Worm (Caenorhabditis elegans) whole organism, midembryonic: Measurements from ENCODE around the gene ptp-3.

Source experiments
- T22C8.4 ChIP-seq: fragments of 200-800 bp; sonication (Bioruptor generic); IDR thresholded peaks from 2 replicates; pipeline ENCODE4 v1.3.6; 2022; ENCODE audit warnings: missing genetic modification characterization, missing compliant biosample characterization
- cog-1 ChIP-seq: sonication (generic microtip); optimal IDR thresholded peaks from 2 replicates; lab custom pipeline; 2016; ENCODE audit warnings: missing genetic modification characterization, missing compliant biosample characterization
- flt-1 ChIP-seq: fragments of 200-800 bp; sonication (Bioruptor generic); IDR thresholded peaks from 2 replicates; pipeline ENCODE4 v1.3.6; 2022; ENCODE audit warnings: missing genetic modification characterization, missing compliant biosample characterization
- klf-2 ChIP-seq: fragments of 200-800 bp; sonication (Bioruptor generic); conservative IDR thresholded peaks from 2 replicates; pipeline ENCODE4 v1.3.6; 2022; ENCODE audit warnings: missing genetic modification reagents, missing genetic modification characterization, missing compliant biosample characterization
- med-1 ChIP-seq: sonication (generic microtip); optimal IDR thresholded peaks from 2 replicates; lab custom pipeline; 2017; ENCODE audit warnings: missing genetic modification characterization, mild to moderate bottlenecking, missing compliant biosample characterization, antibody characterized with exemption, missing genetic modification reagents; ENCODE audit not compliant: insufficient read depth
- ref-1 ChIP-seq: fragments of 200-800 bp; sonication (Bioruptor generic); conservative IDR thresholded peaks from 2 replicates; pipeline ENCODE4 v1.3.6; 2022; ENCODE audit warnings: missing genetic modification reagents, missing genetic modification characterization, missing compliant biosample characterization
- tab-1 ChIP-seq: fragments of 200-800 bp; sonication (Bioruptor generic); IDR thresholded peaks from 2 replicates; pipeline ENCODE4 v1.3.6; 2022; ENCODE audit warnings: missing genetic modification characterization, missing compliant biosample characterization
- ztf-23 ChIP-seq: fragments of 200-800 bp; sonication (Bioruptor generic); IDR thresholded peaks from 2 replicates; pipeline ENCODE4 v1.3.6; 2022; ENCODE audit warnings: missing genetic modification reagents, missing genetic modification characterization, missing compliant biosample characterization
- ztf-29 ChIP-seq: fragments of 200-800 bp; sonication (Bioruptor generic); IDR thresholded peaks from 2 replicates; pipeline ENCODE4 v1.3.6; 2022; ENCODE audit warnings: missing genetic modification reagents, missing genetic modification characterization, missing compliant biosample characterization

Gene ptp-3

DNA sequence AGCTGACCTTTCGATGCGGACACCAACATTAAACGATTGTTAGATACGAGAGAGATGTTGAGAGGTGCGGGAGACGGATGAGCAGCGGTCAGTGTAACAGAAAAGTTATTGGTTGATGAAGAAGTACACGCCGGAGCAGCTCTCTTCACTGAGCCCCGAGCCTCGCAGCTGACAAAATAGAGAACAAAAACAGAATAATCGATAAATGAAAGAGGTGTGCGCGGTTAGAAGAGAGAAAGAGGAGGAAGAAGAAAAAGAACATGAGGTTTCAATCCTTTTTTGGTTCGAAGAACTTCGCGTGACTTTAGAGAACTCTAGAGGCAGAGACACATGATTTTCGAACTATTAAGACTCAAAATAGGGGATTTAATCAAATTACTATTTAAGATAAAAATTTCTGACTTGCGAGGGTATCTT, 66.5 kb downstream of the ptp-3 start:
- peak; percentile 43 for TF ChIP-seq cog-1 (tag; lab: Kevin White, UChicago)
- no peak for TF ChIP-seq ztf-23 (GFP tag; lab: Robert Waterston, UW)
- no peak for TF ChIP-seq ref-1 (GFP tag; lab: Robert Waterston, UW)
- no peak for TF ChIP-seq tab-1 (GFP tag; lab: Robert Waterston, UW)
- no peak for TF ChIP-seq klf-2 (GFP tag; lab: Robert Waterston, UW)
- no peak for TF ChIP-seq ztf-29 (GFP tag; lab: Robert Waterston, UW)
- TF ChIP-seq T22C8.4 (GFP tag; lab: Robert Waterston, UW), result 0 out of 2 replicates have a peak, but pooled peaks have one; percentile 35
- no peak for TF ChIP-seq med-1 (GFP tag; lab: Kevin White, UChicago)
- TF ChIP-seq flt-1 (GFP tag; lab: Robert Waterston, UW), result 0 out of 2 replicates have a peak, but pooled peaks have one; percentile 59

DNA sequence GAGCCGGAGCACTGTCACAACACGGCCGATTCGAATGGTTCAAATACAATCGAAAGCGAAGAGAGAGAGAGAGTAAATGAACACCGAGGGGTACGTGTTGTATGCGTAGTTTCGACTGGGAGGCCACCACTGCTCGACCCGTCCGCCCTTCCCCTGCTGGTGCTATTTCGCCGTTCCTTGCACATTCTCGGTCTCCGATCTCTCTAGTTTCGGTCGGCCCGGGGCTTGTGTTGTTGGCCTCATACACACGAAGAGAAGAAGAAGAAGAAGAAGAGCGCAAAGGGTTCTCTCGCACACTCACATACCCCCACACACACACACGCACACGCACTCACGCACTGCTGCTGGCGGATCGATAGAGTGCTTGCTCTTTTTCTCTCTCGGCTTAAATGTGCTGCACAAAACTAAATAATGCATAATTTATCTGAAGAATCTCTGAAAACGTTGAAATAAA, 67.6 kb downstream of the ptp-3 start:
- TF ChIP-seq tab-1 (GFP tag; lab: Robert Waterston, UW), result no peak
- no peak for TF ChIP-seq med-1 (GFP tag; lab: Kevin White, UChicago)
- TF ChIP-seq ztf-23 (GFP tag; lab: Robert Waterston, UW), result peak; percentile 70; the same call in 1 of the 2 replicates
- 0 out of 2 replicates have a peak, but pooled peaks have one; percentile 38 for TF ChIP-seq klf-2 (GFP tag; lab: Robert Waterston, UW)
- peak; percentile 86 for TF ChIP-seq ztf-29 (GFP tag; lab: Robert Waterston, UW)
- TF ChIP-seq ref-1 (GFP tag; lab: Robert Waterston, UW), result no peak
- TF ChIP-seq cog-1 (tag; lab: Kevin White, UChicago), result peak; percentile 81
- peak; percentile 48; the same call in 1 of the 2 replicates for TF ChIP-seq flt-1 (GFP tag; lab: Robert Waterston, UW)
- peak; percentile 85 for TF ChIP-seq T22C8.4 (GFP tag; lab: Robert Waterston, UW)

- no peak for TF ChIP-seq ztf-29 (GFP tag; lab: Robert Waterston, UW)
These were observed 68.3 kb downstream of the ptp-3 start for ce11 chrII:11043546-11044192.

DNA sequence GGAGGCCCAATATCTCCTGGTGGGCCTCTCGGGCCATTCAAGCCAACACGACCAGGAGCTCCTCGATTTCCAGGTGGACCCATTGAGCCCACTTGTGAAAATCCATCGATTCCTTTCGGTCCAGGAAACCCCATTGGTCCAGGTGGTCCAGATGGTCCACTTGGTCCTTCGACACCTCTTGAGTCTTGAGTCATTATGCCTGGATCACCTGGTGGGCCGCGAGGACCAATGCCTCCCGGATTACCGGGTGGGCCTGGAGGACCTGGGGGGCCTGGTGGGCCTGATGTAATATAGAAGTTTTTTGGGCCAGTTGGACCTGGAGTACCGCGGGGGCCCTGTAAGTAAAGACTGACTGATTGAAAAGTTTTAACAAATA, 68.8 kb downstream of the ptp-3 start:
- TF ChIP-seq klf-2 (GFP tag; lab: Robert Waterston, UW) (no peak), T22C8.4 (GFP tag; lab: Robert Waterston, UW) (no peak), flt-1 (GFP tag; lab: Robert Waterston, UW) (no peak), cog-1 (tag; lab: Kevin White, UChicago) (no peak), ref-1 (GFP tag; lab: Robert Waterston, UW) (no peak), med-1 (GFP tag; lab: Kevin White, UChicago) (no peak), tab-1 (GFP tag; lab: Robert Waterston, UW) (no peak), ztf-23 (GFP tag; lab: Robert Waterston, UW) (no peak), ztf-29 (GFP tag; lab: Robert Waterston, UW) (no peak)

ce11 chrII:11045872-11046271, 70.5 kb downstream of the ptp-3 start, which contains the start of gene col-83:
TSS of gene col-83 (minus strand) at chrII:11045972.
- TF ChIP-seq tab-1 (GFP tag; lab: Robert Waterston, UW) (no peak), cog-1 (tag; lab: Kevin White, UChicago) (no peak), flt-1 (GFP tag; lab: Robert Waterston, UW) (no peak), ref-1 (GFP tag; lab: Robert Waterston, UW) (no peak), ztf-23 (GFP tag; lab: Robert Waterston, UW) (no peak), med-1 (GFP tag; lab: Kevin White, UChicago) (no peak), ztf-29 (GFP tag; lab: Robert Waterston, UW) (no peak), klf-2 (GFP tag; lab: Robert Waterston, UW) (no peak), T22C8.4 (GFP tag; lab: Robert Waterston, UW) (no peak)

DNA sequence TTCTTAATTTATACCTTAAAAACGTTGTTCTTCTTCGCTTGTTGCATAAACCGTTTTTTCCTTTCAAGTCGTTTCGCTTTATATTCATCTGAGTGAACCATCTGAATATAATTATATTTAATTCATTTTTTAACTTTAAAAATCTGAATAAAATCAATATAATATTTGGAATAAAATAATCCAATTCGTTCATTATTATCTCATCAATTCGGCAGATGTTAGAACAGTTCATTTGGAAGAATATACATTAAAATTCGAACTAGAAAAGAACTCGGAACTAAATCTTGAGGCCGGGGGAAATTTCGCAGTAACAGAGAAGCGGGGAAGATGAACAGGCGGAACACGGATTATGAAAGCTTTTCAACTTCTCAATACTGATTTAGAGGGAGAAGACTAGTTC, 73.6 kb downstream of the ptp-3 start, which contains the start of gene F33A8.4:
Gene F33A8.4, minus strand, starts transcription at position 101 of the 400 bp plus-strand sequence.
- no peak for TF ChIP-seq ref-1 (GFP tag; lab: Robert Waterston, UW)
- no peak for TF ChIP-seq ztf-23 (GFP tag; lab: Robert Waterston, UW)
- no peak for TF ChIP-seq flt-1 (GFP tag; lab: Robert Waterston, UW)
- TF ChIP-seq med-1 (GFP tag; lab: Kevin White, UChicago), result no peak
- TF ChIP-seq T22C8.4 (GFP tag; lab: Robert Waterston, UW), result no peak
- no peak for TF ChIP-seq tab-1 (GFP tag; lab: Robert Waterston, UW)
- no peak for TF ChIP-seq ztf-29 (GFP tag; lab: Robert Waterston, UW)
- no peak for TF ChIP-seq klf-2 (GFP tag; lab: Robert Waterston, UW)
- TF ChIP-seq cog-1 (tag; lab: Kevin White, UChicago), result no peak

- TF ChIP-seq flt-1 (GFP tag; lab: Robert Waterston, UW) (no peak), ztf-29 (GFP tag; lab: Robert Waterston, UW) (no peak), ref-1 (GFP tag; lab: Robert Waterston, UW) (no peak), klf-2 (GFP tag; lab: Robert Waterston, UW) (no peak), ztf-23 (GFP tag; lab: Robert Waterston, UW) (no peak), med-1 (GFP tag; lab: Kevin White, UChicago) (no peak), tab-1 (GFP tag; lab: Robert Waterston, UW) (no peak), cog-1 (tag; lab: Kevin White, UChicago) (no peak), T22C8.4 (GFP tag; lab: Robert Waterston, UW) (no peak)
These were observed 74.5 kb downstream of the ptp-3 start, which contains the start of the genes sdhd-1 and ilkp-1 for ce11 chrII:11049876-11050275. TSS of gene sdhd-1 (minus strand) at chrII:11049913. TSS of gene ilkp-1 (plus strand) at chrII:11050255.

- TF ChIP-seq ref-1 (GFP tag; lab: Robert Waterston, UW) (no peak), ztf-23 (GFP tag; lab: Robert Waterston, UW) (no peak)
These were observed 75.3 kb downstream of the ptp-3 start for ce11 chrII:11050678-11051077.

ce11 chrII:11052526-11052925, 77.2 kb downstream of the ptp-3 start:
- TF ChIP-seq T22C8.4 (GFP tag; lab: Robert Waterston, UW) (no peak), cog-1 (tag; lab: Kevin White, UChicago) (no peak), tab-1 (GFP tag; lab: Robert Waterston, UW) (no peak), ztf-29 (GFP tag; lab: Robert Waterston, UW) (no peak), flt-1 (GFP tag; lab: Robert Waterston, UW) (no peak), klf-2 (GFP tag; lab: Robert Waterston, UW) (no peak), ref-1 (GFP tag; lab: Robert Waterston, UW) (no peak), ztf-23 (GFP tag; lab: Robert Waterston, UW) (no peak), med-1 (GFP tag; lab: Kevin White, UChicago) (no peak)
